Fruit fly (Drosophila melanogaster) whole organism, prepupa: ENCODE measurements around the gene CG32295.

Source experiments
- CG10669 ChIP-seq: fragments of 200-800 bp; sonication (Bioruptor generic); optimal IDR thresholded peaks from 3 replicates; lab custom pipeline; 2018; ENCODE audit warnings: missing biosample characterization, mild to moderate bottlenecking, missing genetic modification characterization, moderate library complexity
- CG7368 ChIP-seq: fragments of 200-800 bp; sonication (Bioruptor generic); optimal IDR thresholded peaks from 3 replicates; lab custom pipeline; 2016; ENCODE audit warnings: missing biosample characterization, missing genetic modification characterization
- Eip78C ChIP-seq: fragments of 200-800 bp; sonication (Bioruptor generic); peaks from one replicate; lab custom pipeline; 2016; ENCODE audit warnings: missing biosample characterization, missing genetic modification characterization
- Hr38 ChIP-seq: sonication (Bioruptor generic); optimal IDR thresholded peaks from 2 replicates; lab custom pipeline; 2016; ENCODE audit warnings: missing biosample characterization, missing genetic modification characterization
- fd59A ChIP-seq: fragments of 200-800 bp; sonication (Bioruptor generic); optimal IDR thresholded peaks from 2 replicates; lab custom pipeline; 2017; ENCODE audit warnings: missing biosample characterization, mild to moderate bottlenecking, missing genetic modification characterization, missing genetic modification reagents

- TF ChIP-seq Hr38 (GFP tag; lab: Kevin White, UChicago) (no peak), fd59A (GFP tag; lab: Kevin White, UChicago) (no peak), CG10669 (GFP tag; lab: Kevin White, UChicago) (no peak), Eip78C (GFP tag; lab: Kevin White, UChicago) (peak; percentile 64), CG7368 (GFP tag; lab: Kevin White, UChicago) (no peak)
Observed at dm6 chr3L:2545077-2545453, 18.3 kb upstream of the CG32295 start.
